Worm (Caenorhabditis elegans) whole organism, L3 larva: ENCODE measurements around the gene clc-25.
A peak's percentile ranks its signal among the peaks of the same experiment; 100 is the strongest.

Experiments used
- R02D3.7 ChIP-seq: fragments of 150-350 bp; optimal IDR thresholded peaks from 2 replicates; lab custom pipeline; 2014; ENCODE audit warnings: missing biosample characterization, missing genetic modification characterization
- aly-2 ChIP-seq: fragments of 150-350 bp; optimal IDR thresholded peaks from 2 replicates; lab custom pipeline; 2014; ENCODE audit warnings: missing biosample characterization, missing genetic modification characterization
- ama-1 ChIP-seq: fragments of 150-350 bp; optimal IDR thresholded peaks from 2 replicates; lab custom pipeline; 2018
- fkh-10 ChIP-seq: sonication (generic microtip); optimal IDR thresholded peaks from 2 replicates; lab custom pipeline; 2017; ENCODE audit warnings: missing biosample characterization, missing genetic modification reagents, missing genetic modification characterization
- fos-1 ChIP-seq: fragments of 150-350 bp; optimal IDR thresholded peaks from 2 replicates; lab custom pipeline; 2014; ENCODE audit warnings: missing biosample characterization, missing genetic modification characterization
- mdl-1 ChIP-seq: fragments of 150-350 bp; optimal IDR thresholded peaks from 2 replicates; lab custom pipeline; 2014; ENCODE audit warnings: missing biosample characterization, missing genetic modification characterization
- nhr-23 ChIP-seq: fragments of 150-350 bp; optimal IDR thresholded peaks from 2 replicates; lab custom pipeline; 2014; ENCODE audit warnings: missing biosample characterization, missing genetic modification reagents, missing genetic modification characterization
- zag-1 ChIP-seq: fragments of 150-350 bp; optimal IDR thresholded peaks from 2 replicates; lab custom pipeline; 2014; ENCODE audit warnings: missing biosample characterization, missing genetic modification characterization

- TF ChIP-seq fos-1 (tag; lab: Kevin White, UChicago) (no peak), nhr-23 (no peak), fkh-10 (GFP tag; lab: Kevin White, UChicago) (peak; percentile 84), aly-2 (tag; lab: Kevin White, UChicago) (no peak), zag-1 (tag; lab: Kevin White, UChicago) (no peak), R02D3.7 (tag; lab: Kevin White, UChicago) (no peak), ama-1 (lab: Kevin White, UChicago) (no peak), mdl-1 (tag; lab: Kevin White, UChicago) (no peak)
These were observed 36.6 kb downstream of the clc-25 start for ce11 chrIII:989558-989957.
